Worm (Caenorhabditis elegans): ENCODE data around the gene cest-30.

cest-30 gene

DNA sequence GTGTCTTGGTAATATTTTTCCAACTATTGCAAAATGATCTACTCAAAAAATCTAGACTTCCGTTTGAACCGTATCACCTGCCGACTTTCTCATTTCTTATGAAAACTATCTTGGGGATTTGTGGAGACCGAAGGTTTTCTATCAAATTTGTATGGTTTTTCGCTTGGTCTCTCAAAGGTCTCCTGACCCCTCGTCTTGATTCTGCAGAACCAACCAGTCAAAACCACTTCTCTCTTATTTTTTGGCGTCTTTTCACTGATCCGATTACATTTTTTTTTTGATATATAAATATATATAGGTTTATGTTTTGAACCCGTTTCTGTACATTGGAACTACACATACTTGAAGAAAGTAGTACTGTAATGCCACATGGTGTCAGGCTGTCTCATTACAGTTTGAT lies 37.2 kb downstream of the cest-30 start:
- TF ChIP-seq dao-5 (tag; optimal IDR thresholded peaks at IDR 0.05) (no peak), him-1 (tag; optimal IDR thresholded peaks at IDR 0.05) (no peak), W03F9.2 (tag; optimal IDR thresholded peaks at IDR 0.05) (no peak)

DNA sequence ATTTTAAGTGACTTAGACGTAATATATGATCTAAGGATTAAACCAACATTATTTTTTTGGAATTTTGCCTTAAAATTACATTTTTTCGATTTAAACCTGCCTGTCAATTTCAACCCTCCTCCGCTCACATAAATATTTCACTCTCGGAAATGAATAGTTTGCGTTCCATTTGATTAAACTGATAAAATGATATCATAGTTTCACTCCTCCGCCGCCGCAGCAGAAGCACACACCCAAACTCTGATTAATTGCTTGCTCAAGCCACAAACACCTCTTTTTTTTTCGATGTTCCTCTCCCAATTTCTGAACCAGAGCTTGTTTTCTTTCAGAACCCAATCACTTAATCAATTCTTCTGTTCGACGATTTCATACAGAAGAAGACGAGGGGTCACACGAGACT lies 39.9 kb downstream of the cest-30 start, which contains the start of gene Y49G5B.1:
Y49G5B.1 (plus strand) TSS at position 324 of the 400 bp plus-strand sequence.
- TF ChIP-seq dao-5 (tag; optimal IDR thresholded peaks at IDR 0.05) (no peak), W03F9.2 (tag; optimal IDR thresholded peaks at IDR 0.05) (no peak), him-1 (tag; optimal IDR thresholded peaks at IDR 0.05) (no peak)

DNA sequence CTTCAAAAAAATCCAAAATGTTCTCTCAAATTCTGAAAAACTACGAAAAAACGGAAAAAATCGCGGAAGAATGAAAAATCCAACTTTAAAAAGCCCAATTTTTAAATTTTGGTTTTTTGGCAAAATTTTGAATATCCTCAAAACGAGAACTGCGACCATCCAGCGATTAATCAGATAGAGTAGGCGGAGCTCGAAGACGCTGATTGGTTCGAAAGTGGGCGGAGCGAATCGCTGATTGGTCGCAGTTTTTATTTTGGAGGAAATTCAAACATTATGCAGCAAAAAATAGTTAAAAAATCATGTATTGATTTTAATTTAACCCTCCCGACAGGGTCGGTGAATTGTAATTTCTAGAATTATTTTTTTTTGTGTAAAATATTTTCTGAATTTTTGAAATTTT lies 49.2 kb downstream of the cest-30 start:
- no peak for TF ChIP-seq dao-5 (tag; optimal IDR thresholded peaks at IDR 0.05)
- no peak for TF ChIP-seq him-1 (tag; optimal IDR thresholded peaks at IDR 0.05)
- TF ChIP-seq W03F9.2 (tag; optimal IDR thresholded peaks at IDR 0.05): no peak
